Worm (Caenorhabditis elegans): Measurements from ENCODE around the gene W04G3.12.

- TF ChIP-seq unc-39 (tag; optimal IDR thresholded peaks at IDR 0.05) (no peak), nhr-76 (tag; optimal IDR thresholded peaks at IDR 0.05) (no peak), elt-1 (tag; optimal IDR thresholded peaks at IDR 0.05; ENCODE audit: borderline replicate concordance, insufficient read depth) (no peak), lsy-2 (tag; optimal IDR thresholded peaks at IDR 0.05) (no peak), elt-3 (tag; optimal IDR thresholded peaks at IDR 0.05) (no peak), nhr-28 (tag; optimal IDR thresholded peaks at IDR 0.05) (no peak), ztf-11 (tag; optimal IDR thresholded peaks at IDR 0.05) (no peak), M03D4.4 (tag; optimal IDR thresholded peaks at IDR 0.05) (no peak)
These were observed 44.2 kb upstream of the W04G3.12 start, which contains the start of gene R08B4.3 for ce11 chrX:11120808-11121207.

All from whole organism, mixed stage, embryonic.